Fruit fly (Drosophila melanogaster) whole organism, adult: ENCODE results near the gene Shawl.
A peak's percentile ranks its signal among the peaks of the same experiment; 100 is the strongest.

Source experiments
- CG11617 ChIP-seq: fragments of 200-800 bp; sonication (Bioruptor generic); optimal IDR thresholded peaks from 2 replicates; lab custom pipeline; 2017; ENCODE audit warnings: mild to moderate bottlenecking, missing biosample characterization, missing genetic modification reagents, missing genetic modification characterization
- CG12768 ChIP-seq: fragments of 200-800 bp; sonication (Bioruptor generic); optimal IDR thresholded peaks from 2 replicates; lab custom pipeline; 2017; ENCODE audit warnings: missing biosample characterization, missing genetic modification characterization, mild to moderate bottlenecking, moderate library complexity, missing genetic modification reagents
- CG14711 ChIP-seq: fragments of 200-800 bp; sonication (Bioruptor generic); optimal IDR thresholded peaks from 2 replicates; lab custom pipeline; 2018; ENCODE audit warnings: missing biosample characterization, mild to moderate bottlenecking, missing genetic modification characterization, moderate library complexity
- CG1620 ChIP-seq: fragments of 200-800 bp; sonication (Bioruptor generic); optimal IDR thresholded peaks from 2 replicates; lab custom pipeline; 2016; ENCODE audit warnings: missing biosample characterization, missing genetic modification characterization
- CG33017 ChIP-seq: fragments of 200-800 bp; sonication (Bioruptor generic); optimal IDR thresholded peaks from 2 replicates; lab custom pipeline; 2018; ENCODE audit warnings: missing biosample characterization, mild to moderate bottlenecking, missing genetic modification characterization, moderate library complexity
- CG5204 ChIP-seq: fragments of 200-800 bp; sonication (Bioruptor generic); optimal IDR thresholded peaks from 2 replicates; lab custom pipeline; 2016; ENCODE audit warnings: missing biosample characterization, missing genetic modification characterization
- CG7045 ChIP-seq: fragments of 200-800 bp; sonication (Bioruptor generic); optimal IDR thresholded peaks from 2 replicates; lab custom pipeline; 2017; ENCODE audit warnings: missing biosample characterization, mild to moderate bottlenecking, missing genetic modification characterization
- CG7101 ChIP-seq: fragments of 200-800 bp; sonication (Bioruptor generic); optimal IDR thresholded peaks from 2 replicates; lab custom pipeline; 2018; ENCODE audit warnings: missing biosample characterization, mild to moderate bottlenecking, missing genetic modification characterization, moderate library complexity
- Clk ChIP-seq: fragments of 200-800 bp; sonication (Bioruptor generic); optimal IDR thresholded peaks from 2 replicates; lab custom pipeline; 2017; ENCODE audit warnings: missing biosample characterization, missing genetic modification characterization
- Crg-1 ChIP-seq: fragments of 200-800 bp; sonication (Bioruptor generic); optimal IDR thresholded peaks from 2 replicates; lab custom pipeline; 2016; ENCODE audit warnings: missing biosample characterization, missing genetic modification characterization
- Hr96 ChIP-seq: fragments of 200-800 bp; sonication (Bioruptor generic); optimal IDR thresholded peaks from 2 replicates; lab custom pipeline; 2016; ENCODE audit warnings: missing biosample characterization, missing genetic modification characterization
- Mnt ChIP-seq: fragments of 200-800 bp; sonication (Bioruptor generic); optimal IDR thresholded peaks from 2 replicates; lab custom pipeline; 2016; ENCODE audit warnings: missing biosample characterization, mild to moderate bottlenecking, missing genetic modification characterization
- bab1 ChIP-seq: fragments of 200-800 bp; sonication (Bioruptor generic); optimal IDR thresholded peaks from 3 replicates; lab custom pipeline; 2019; ENCODE audit warnings: missing biosample characterization, mild to moderate bottlenecking, missing genetic modification characterization, moderate library complexity
- cic ChIP-seq: fragments of 200-800 bp; sonication (Bioruptor generic); optimal IDR thresholded peaks from 2 replicates; lab custom pipeline; 2017; ENCODE audit warnings: missing biosample characterization, mild to moderate bottlenecking, missing genetic modification characterization, moderate library complexity
- cnc ChIP-seq, 2 experiments: fragments of >200 bp; optimal IDR thresholded peaks; 2 replicates each; lab custom pipeline; 2017
- kay ChIP-seq: fragments of 200-800 bp; sonication (Bioruptor generic); peaks from one replicate; lab custom pipeline; 2016; ENCODE audit warnings: missing biosample characterization, missing genetic modification characterization, borderline replicate concordance
- ovo ChIP-seq: fragments of 200-800 bp; sonication (Bioruptor generic); optimal IDR thresholded peaks from 2 replicates; lab custom pipeline; 2016; ENCODE audit warnings: missing biosample characterization, missing genetic modification characterization
- pad ChIP-seq: fragments of 200-800 bp; sonication (Bioruptor generic); optimal IDR thresholded peaks from 3 replicates; lab custom pipeline; 2017; ENCODE audit warnings: missing biosample characterization, missing genetic modification characterization, mild to moderate bottlenecking, moderate library complexity, missing genetic modification reagents
- tj ChIP-seq: fragments of 200-800 bp; sonication (Bioruptor generic); optimal IDR thresholded peaks from 3 replicates; lab custom pipeline; 2017; ENCODE audit warnings: missing biosample characterization, mild to moderate bottlenecking, missing genetic modification characterization, moderate library complexity
- toe ChIP-seq: fragments of 200-800 bp; sonication (Bioruptor generic); optimal IDR thresholded peaks from 2 replicates; lab custom pipeline; 2016; ENCODE audit warnings: missing biosample characterization, missing genetic modification characterization

The Shawl gene

dm6 chr2L:9341960-9342359, 73.0 kb downstream of the Shawl start:
- no peak for TF ChIP-seq bab1
- no peak for TF ChIP-seq CG1620
- TF ChIP-seq ovo (GFP tag; lab: Kevin White, UChicago), result no peak
- TF ChIP-seq CG12768, result no peak
- no peak for TF ChIP-seq CG7101 (tag; lab: Kevin White, UChicago)
- no peak for TF ChIP-seq Clk
- no peak for TF ChIP-seq Hr96 (GFP tag; lab: Kevin White, UChicago)
- TF ChIP-seq tj (GFP tag; lab: Kevin White, UChicago), result no peak
- no peak for TF ChIP-seq Mnt (GFP tag; lab: Kevin White, UChicago)
- no peak for TF ChIP-seq CG7045
- no peak for TF ChIP-seq cnc (optimal IDR thresholded peaks at IDR 0.05; lab: Kevin White, UChicago)
- TF ChIP-seq CG33017 (tag; lab: Kevin White, UChicago), result no peak
- no peak for TF ChIP-seq toe (GFP tag; lab: Kevin White, UChicago)
- no peak for TF ChIP-seq CG5204 (GFP tag; lab: Kevin White, UChicago)
- no peak for TF ChIP-seq CG11617

dm6 chr2L:9338852-9339251, 76.1 kb downstream of the Shawl start:
- TF ChIP-seq Mnt (GFP tag; lab: Kevin White, UChicago) (peak; percentile 2), cic (peak; percentile 23), CG11617 (no peak), Hr96 (GFP tag; lab: Kevin White, UChicago) (no peak)

- TF ChIP-seq Hr96 (GFP tag; lab: Kevin White, UChicago) (no peak), cic (peak; percentile 99), CG12768 (peak; percentile 38), CG1620 (peak; percentile 4), Mnt (GFP tag; lab: Kevin White, UChicago) (peak; percentile 76), CG33017 (tag; lab: Kevin White, UChicago) (no peak)
These were observed 81.6 kb downstream of the Shawl start, which contains the start of gene Eaat1 for dm6 chr2L:9333300-9333876. Eaat1 (plus strand) TSS chr2L:9333567.

dm6 chr2L:9330628-9331027, 84.3 kb downstream of the Shawl start, which contains the start of gene Cks30A:
Cks30A (plus strand) TSS chr2L:9330763.
- TF ChIP-seq pad (no peak), bab1 (peak; percentile 37), Mnt (GFP tag; lab: Kevin White, UChicago) (no peak), Clk (no peak), ovo (GFP tag; lab: Kevin White, UChicago) (no peak), CG1620 (no peak)

dm6 chr2L:9327444-9327843, 87.5 kb downstream of the Shawl start, which contains the start of gene CG17005:
CG17005 (plus strand) TSS chr2L:9327744.
- TF ChIP-seq Clk (no peak), CG5204 (GFP tag; lab: Kevin White, UChicago) (no peak), CG11617 (no peak), Mnt (GFP tag; lab: Kevin White, UChicago) (no peak), cic (no peak), CG7101 (tag; lab: Kevin White, UChicago) (no peak), Hr96 (GFP tag; lab: Kevin White, UChicago) (no peak), kay (GFP tag; lab: Kevin White, UChicago) (no peak), bab1 (no peak), Crg-1 (no peak), CG1620 (no peak), tj (GFP tag; lab: Kevin White, UChicago) (no peak), CG33017 (tag; lab: Kevin White, UChicago) (no peak), ovo (GFP tag; lab: Kevin White, UChicago) (no peak), CG7045 (no peak), CG14711 (tag; lab: Kevin White, UChicago) (no peak), pad (no peak), toe (GFP tag; lab: Kevin White, UChicago) (no peak), CG12768 (no peak), cnc (optimal IDR thresholded peaks at IDR 0.05; lab: Kevin White, UChicago) (no peak)

dm6 chr2L:9321022-9321421, 93.9 kb downstream of the Shawl start:
- TF ChIP-seq CG7045 (no peak), CG12768 (no peak), kay (GFP tag; lab: Kevin White, UChicago) (no peak), CG14711 (tag; lab: Kevin White, UChicago) (no peak)
